Fruit fly (Drosophila melanogaster) whole organism, embryonic: ENCODE results near the gene CG32631.

Source experiments
- Ada2b ChIP-seq: fragments of 200-800 bp; sonication (Bioruptor generic); IDR thresholded peaks from 2 replicates; pipeline ENCODE4 v1.3.6; 2022; ENCODE audit warnings: missing biosample characterization, missing genetic modification characterization
- CG11504 ChIP-seq: fragments of 200-800 bp; sonication (Bioruptor generic); optimal IDR thresholded peaks from 3 replicates; lab custom pipeline; 2019; ENCODE audit warnings: missing biosample characterization, mild to moderate bottlenecking, missing genetic modification characterization, moderate library complexity
- CG11723 ChIP-seq: fragments of 200-800 bp; sonication (Bioruptor generic); optimal IDR thresholded peaks from 2 replicates; lab custom pipeline; 2017; ENCODE audit warnings: missing biosample characterization, mild to moderate bottlenecking, missing genetic modification characterization
- CG1529 ChIP-seq: fragments of 200-800 bp; sonication (Bioruptor generic); optimal IDR thresholded peaks from 3 replicates; lab custom pipeline; 2018; ENCODE audit warnings: missing biosample characterization, missing genetic modification characterization
- CG18599 ChIP-seq: fragments of 200-800 bp; sonication (Bioruptor generic); optimal IDR thresholded peaks from 3 replicates; lab custom pipeline; 2017; ENCODE audit warnings: missing biosample characterization, missing genetic modification characterization, mild to moderate bottlenecking, moderate library complexity, missing genetic modification reagents
- CG2202 ChIP-seq: fragments of 200-800 bp; sonication (Bioruptor generic); optimal IDR thresholded peaks from 2 replicates; lab custom pipeline; 2018; ENCODE audit warnings: missing biosample characterization, mild to moderate bottlenecking, missing genetic modification characterization
- CG34422 ChIP-seq: fragments of 200-800 bp; sonication (Bioruptor generic); IDR thresholded peaks from 3 replicates; pipeline ENCODE4 v1.3.6; 2022; ENCODE audit warnings: missing biosample characterization, missing genetic modification characterization
- CG3838 ChIP-seq: fragments of 200-800 bp; sonication (Bioruptor generic); optimal IDR thresholded peaks from 3 replicates; lab custom pipeline; 2016; ENCODE audit warnings: missing biosample characterization, missing genetic modification characterization
- CG6175 ChIP-seq: fragments of 200-800 bp; sonication (Bioruptor generic); IDR thresholded peaks from 3 replicates; pipeline ENCODE4 v1.3.6; 2022; ENCODE audit warnings: missing biosample characterization, missing genetic modification characterization
- CG6254 ChIP-seq: fragments of 200-800 bp; sonication (Bioruptor generic); optimal IDR thresholded peaks from 3 replicates; lab custom pipeline; 2017; ENCODE audit warnings: mild to moderate bottlenecking, missing biosample characterization, missing genetic modification reagents, missing genetic modification characterization
- Lim3 ChIP-seq: fragments of 200-800 bp; sonication (Bioruptor generic); IDR thresholded peaks from 2 replicates; pipeline ENCODE4 v1.3.6; 2022; ENCODE audit warnings: missing biosample characterization, missing genetic modification characterization
- Stat92E ChIP-seq, 3 experiments: fragments of >200 bp in 2 of 3; fragments of 200-800 bp in 1 of 3; sonication (Bioruptor generic) in 1 of 3; optimal IDR thresholded peaks; 2 replicates each; lab custom pipeline; 2017 to 2019; ENCODE audit warnings: missing biosample characterization in 3 of 3, missing genetic modification characterization in 3 of 3, mild to moderate bottlenecking in 1 of 3, moderate library complexity in 1 of 3
- abd-A ChIP-seq: fragments of 200-800 bp; sonication (Bioruptor generic); optimal IDR thresholded peaks from 3 replicates; lab custom pipeline; 2019; ENCODE audit warnings: missing biosample characterization, mild to moderate bottlenecking, missing genetic modification characterization, moderate library complexity
- ase ChIP-seq: fragments of 200-800 bp; sonication (Bioruptor generic); IDR thresholded peaks from 3 replicates; pipeline ENCODE4 v1.3.6; 2022; ENCODE audit warnings: missing biosample characterization, missing genetic modification characterization
- br ChIP-seq: fragments of >200 bp; optimal IDR thresholded peaks from 2 replicates; lab custom pipeline; 2017
- cg ChIP-seq: fragments of 200-800 bp; sonication (Bioruptor generic); optimal IDR thresholded peaks from 3 replicates; lab custom pipeline; 2019; ENCODE audit warnings: missing biosample characterization, mild to moderate bottlenecking, missing genetic modification characterization, moderate library complexity
- ems ChIP-seq: fragments of 200-800 bp; sonication (Bioruptor generic); optimal IDR thresholded peaks from 3 replicates; lab custom pipeline; 2016; ENCODE audit warnings: missing biosample characterization, missing genetic modification characterization
- gcm ChIP-seq: fragments of 200-800 bp; sonication (Bioruptor generic); optimal IDR thresholded peaks from 2 replicates; lab custom pipeline; 2019; ENCODE audit warnings: missing biosample characterization, mild to moderate bottlenecking, missing genetic modification characterization, moderate library complexity
- gem ChIP-seq: fragments of 200-800 bp; sonication (Bioruptor generic); optimal IDR thresholded peaks from 2 replicates; lab custom pipeline; 2019; ENCODE audit warnings: missing biosample characterization, mild to moderate bottlenecking, missing genetic modification characterization, moderate library complexity
- ind ChIP-seq: fragments of 200-800 bp; sonication (Bioruptor generic); optimal IDR thresholded peaks from 3 replicates; lab custom pipeline; 2016; ENCODE audit warnings: missing biosample characterization, missing genetic modification characterization
- ken ChIP-seq: fragments of 200-800 bp; sonication (Bioruptor generic); IDR thresholded peaks from 3 replicates; pipeline ENCODE4 v1.3.6; 2022; ENCODE audit warnings: missing biosample characterization, missing genetic modification characterization
- maf-S ChIP-seq: fragments of 200-800 bp; sonication (Bioruptor generic); optimal IDR thresholded peaks from 2 replicates; lab custom pipeline; 2016; ENCODE audit warnings: missing biosample characterization, missing genetic modification characterization
- pan ChIP-seq, 4 experiments: fragments of >200 bp in 3 of 4; fragments of 200-800 bp in 1 of 4; sonication (Bioruptor generic) in 1 of 4; optimal IDR thresholded peaks in 3 of 4; IDR thresholded peaks in 1 of 4; 2 replicates each; pipeline versions ENCODE4 v1.3.6 to Lab custom; 2017 to 2022; ENCODE audit warnings: missing biosample characterization in 2 of 4, missing genetic modification characterization in 2 of 4, mixed read lengths in 1 of 4
- prd ChIP-seq, 3 experiments: fragments of >200 bp in 2 of 3; fragments of 200-800 bp in 1 of 3; sonication (Bioruptor generic) in 1 of 3; optimal IDR thresholded peaks in 2 of 3; IDR thresholded peaks in 1 of 3; 2 replicates in 2 of 3; 3 replicates in 1 of 3; pipeline versions ENCODE4 v1.3.6 to Lab custom; 2017 to 2022; ENCODE audit warnings: missing biosample characterization in 1 of 3, missing genetic modification characterization in 1 of 3
- pros ChIP-seq: fragments of 200-800 bp; sonication (Bioruptor generic); optimal IDR thresholded peaks from 3 replicates; lab custom pipeline; 2019; ENCODE audit warnings: missing biosample characterization, mild to moderate bottlenecking, missing genetic modification characterization, moderate library complexity
- row ChIP-seq: fragments of 200-800 bp; sonication (Bioruptor generic); IDR thresholded peaks from 3 replicates; pipeline ENCODE4 v1.3.6; 2022; ENCODE audit warnings: missing biosample characterization, missing genetic modification characterization
- salm ChIP-seq: fragments of 200-800 bp; sonication (Bioruptor generic); optimal IDR thresholded peaks from 2 replicates; lab custom pipeline; 2018; ENCODE audit warnings: missing biosample characterization, mild to moderate bottlenecking, missing genetic modification characterization
- scrt ChIP-seq: fragments of 200-800 bp; sonication (Bioruptor generic); optimal IDR thresholded peaks from 2 replicates; lab custom pipeline; 2018; ENCODE audit warnings: missing biosample characterization, mild to moderate bottlenecking, missing genetic modification characterization, moderate library complexity
- sisA ChIP-seq: fragments of 200-800 bp; sonication (Bioruptor generic); IDR thresholded peaks from 2 replicates; pipeline ENCODE4 v1.3.6; 2022; ENCODE audit warnings: missing biosample characterization, missing genetic modification characterization
- tup ChIP-seq: fragments of 200-800 bp; sonication (Bioruptor generic); optimal IDR thresholded peaks from 2 replicates; lab custom pipeline; 2016; ENCODE audit warnings: missing biosample characterization, mild to moderate bottlenecking, missing genetic modification characterization, moderate library complexity
- tx ChIP-seq: fragments of 200-800 bp; sonication (Bioruptor generic); optimal IDR thresholded peaks from 2 replicates; lab custom pipeline; 2016; ENCODE audit warnings: missing biosample characterization, missing genetic modification characterization
- vfl ChIP-seq: fragments of 200-800 bp; sonication (Bioruptor generic); optimal IDR thresholded peaks from 2 replicates; lab custom pipeline; 2016; ENCODE audit warnings: missing biosample characterization, missing genetic modification characterization

CG32631 gene

dm6 chrX:13556172-13556571 is at the start of gene CG32631:
Gene CG32631 (plus strand): TSS chrX:13556472.
- TF ChIP-seq Stat92E (GFP tag; optimal IDR thresholded peaks at IDR 0.05; lab: Kevin White, UChicago) (no peak), maf-S (GFP tag; lab: Kevin White, UChicago) (no peak)

dm6 chrX:13527706-13528105 is 28.6 kb upstream of the CG32631 start, which contains the start of gene CG15754:
Gene CG15754 (plus strand): TSS chrX:13528006.
- TF ChIP-seq CG11723 (GFP tag; lab: Kevin White, UChicago) (no peak), CG34422 (GFP tag; lab: Robert Waterston, UW) (no peak), pros (GFP tag; lab: Kevin White, UChicago) (no peak), ken (GFP tag; lab: Robert Waterston, UW) (no peak), tup (GFP tag; lab: Kevin White, UChicago) (no peak), CG2202 (no peak)

dm6 chrX:13529673-13530072 is 26.6 kb upstream of the CG32631 start:
- TF ChIP-seq gem (tag; lab: Kevin White, UChicago) (peak; percentile 32), CG6175 (0 out of 3 replicates have a peak, but pooled peaks have one; percentile 11), ken (GFP tag; lab: Robert Waterston, UW) (no peak), tx (GFP tag; lab: Kevin White, UChicago) (no peak), ems (GFP tag; lab: Kevin White, UChicago) (no peak), scrt (GFP tag; lab: Kevin White, UChicago) (no peak), ase (GFP tag; lab: Robert Waterston, UW) (0 out of 3 replicates have a peak, but pooled peaks have one; percentile 6), Ada2b (0 out of 2 replicates have a peak, but pooled peaks have one; percentile 30), pan (optimal IDR thresholded peaks at IDR 0.05; lab: Kevin White, UChicago) (no peak), pan (GFP tag; optimal IDR thresholded peaks at IDR 0.05 in 1 of 2, IDR thresholded peaks at IDR 0.05 in 1 of 2) (peak in 1 of 2 experiments; percentile 11), CG11504 (tag; lab: Kevin White, UChicago) (peak; percentile 13), sisA (0 out of 2 replicates have a peak, but pooled peaks have one; percentile 16), row (GFP tag; lab: Robert Waterston, UW) (peak; percentile 22; the same call in 1 of the 3 replicates), prd (optimal IDR thresholded peaks at IDR 0.05; lab: Kevin White, UChicago) (no peak), prd (GFP tag; IDR thresholded peaks at IDR 0.05; lab: Robert Waterston, UW) (peak; percentile 42; the same call in 1 of the 3 replicates), CG18599 (GFP tag; lab: Kevin White, UChicago) (peak; percentile 2)

dm6 chrX:13530199-13530788 is 26.0 kb upstream of the CG32631 start, which contains the start of gene CG44428:
Gene CG44428 (minus strand): TSS chrX:13530249.
- TF ChIP-seq salm (tag; lab: Kevin White, UChicago) (no peak), gcm (no peak), vfl (no peak), CG3838 (GFP tag; lab: Kevin White, UChicago) (no peak)

- TF ChIP-seq br (lab: Kevin White, UChicago): no peak
- no peak for TF ChIP-seq cg
- no peak for TF ChIP-seq Lim3 (GFP tag; lab: Robert Waterston, UW)
- TF ChIP-seq abd-A (tag; lab: Kevin White, UChicago): no peak
- TF ChIP-seq ind (GFP tag; lab: Kevin White, UChicago): no peak
- no peak for TF ChIP-seq CG1529 (GFP tag; lab: Kevin White, UChicago)
- TF ChIP-seq CG6254 (GFP tag; lab: Kevin White, UChicago): no peak
- TF ChIP-seq, all 482 proteins: peak for 0
These were observed 22.2 kb upstream of the CG32631 start, which contains the start of gene CG15756 for dm6 chrX:13534100-13534499. Gene CG15756 (plus strand): TSS chrX:13534400.
